Worm (Caenorhabditis elegans): ENCODE measurements around the gene W02B12.11.

Gene W02B12.11

ce11 chrII:11473525-11474181 is at the start of gene W02B12.11, which contains the start of gene metl-1 (continued):
- TF ChIP-seq hmg-1.1 (GFP tag; IDR thresholded peaks at IDR 0.05) (peak; percentile 87), ZK546.5 (tag; optimal IDR thresholded peaks at IDR 0.05) (no peak), aha-1 (tag) (peak; percentile 31), ceh-20 (GFP tag; IDR thresholded peaks at IDR 0.05) (no peak), lin-1 (GFP tag; IDR thresholded peaks at IDR 0.05) (peak; percentile 66), daf-19 (GFP tag; conservative IDR thresholded peaks at IDR 0.05) (no peak)

- no peak for TF ChIP-seq cey-2 (tag; optimal IDR thresholded peaks at IDR 0.05; ENCODE audit: borderline replicate concordance, insufficient read depth)
- TF ChIP-seq nhr-28 (tag; optimal IDR thresholded peaks at IDR 0.05), result peak; percentile 47
- TF ChIP-seq pqm-1 (tag; optimal IDR thresholded peaks at IDR 0.05), result peak; percentile 75
- TF ChIP-seq ztf-7 (tag; optimal IDR thresholded peaks at IDR 0.05), result no peak
Measured at ce11 chrII:11424032-11424431, 49.6 kb upstream of the W02B12.11 start.

ce11 chrII:11424579-11425316 is 48.9 kb upstream of the W02B12.11 start, which contains the start of gene C05D12.3:
C05D12.3 (plus strand) TSS chrII:11425266.
- TF ChIP-seq F26F4.8 (GFP tag; conservative IDR thresholded peaks at IDR 0.05) (no peak), unc-62 (GFP tag; optimal IDR thresholded peaks at IDR 0.05 in 1 of 2) (no peak), unc-62 (tag; optimal IDR thresholded peaks at IDR 0.05) (no peak), daf-16 (GFP tag; optimal IDR thresholded peaks at IDR 0.05) (no peak), daf-16 (tag; optimal IDR thresholded peaks at IDR 0.05) (peak; percentile 24), tag-97 (GFP tag; IDR thresholded peaks at IDR 0.05) (no peak), spr-3 (GFP tag; optimal IDR thresholded peaks at IDR 0.05) (no peak), Y75B8A.6 (GFP tag; IDR thresholded peaks at IDR 0.05) (no peak), ZK546.5 (tag; optimal IDR thresholded peaks at IDR 0.05) (no peak), unc-39 (tag; optimal IDR thresholded peaks at IDR 0.05) (no peak), Y48G9A.11 (GFP tag; IDR thresholded peaks at IDR 0.05) (no peak), gei-8 (GFP tag; optimal IDR thresholded peaks at IDR 0.05) (no peak), aha-1 (tag) (no peak), dpl-1 (GFP tag; optimal IDR thresholded peaks at IDR 0.05) (no peak), dmd-6 (GFP tag; IDR thresholded peaks at IDR 0.05) (peak; percentile 28; the same call in 1 of the 2 replicates), dmd-9 (GFP tag; IDR thresholded peaks at IDR 0.05) (no peak), cey-2 (tag; optimal IDR thresholded peaks at IDR 0.05; ENCODE audit: borderline replicate concordance, insufficient read depth) (no peak), dve-1 (tag; optimal IDR thresholded peaks at IDR 0.05; ENCODE audit: insufficient read depth) (peak; percentile 47), dmd-8 (GFP tag; IDR thresholded peaks at IDR 0.05) (no peak), rbr-2 (tag; optimal IDR thresholded peaks at IDR 0.05) (no peak), T20F7.1 (GFP tag; optimal IDR thresholded peaks at IDR 0.05) (no peak), unc-130 (GFP tag; optimal IDR thresholded peaks at IDR 0.05) (no peak), mxl-2 (GFP tag; conservative IDR thresholded peaks at IDR 0.05) (no peak), nhr-111 (GFP tag; optimal IDR thresholded peaks at IDR 0.05) (no peak), mep-1 (tag; optimal IDR thresholded peaks at IDR 0.05) (no peak), nhr-25 (tag; optimal IDR thresholded peaks at IDR 0.05; ENCODE audit: borderline replicate concordance, insufficient read depth) (no peak), nhr-237 (tag; optimal IDR thresholded peaks at IDR 0.05) (no peak), egl-43 (GFP tag; IDR thresholded peaks at IDR 0.05) (no peak), pqm-1 (tag; optimal IDR thresholded peaks at IDR 0.05) (peak; percentile 79), madf-9 (GFP tag; conservative IDR thresholded peaks at IDR 0.05) (no peak), ZK337.2 (GFP tag; IDR thresholded peaks at IDR 0.05) (no peak), mes-2 (tag; optimal IDR thresholded peaks at IDR 0.05; ENCODE audit: poor library complexity, severe bottlenecking) (no peak), nhr-102 (tag; optimal IDR thresholded peaks at IDR 0.05) (no peak), mxl-3 (GFP tag; optimal IDR thresholded peaks at IDR 0.05) (no peak), ztf-7 (tag; optimal IDR thresholded peaks at IDR 0.05) (no peak), nhr-28 (tag; optimal IDR thresholded peaks at IDR 0.05) (peak; percentile 54), ctbp-1 (GFP tag; IDR thresholded peaks at IDR 0.05) (no peak)
